Fruit fly (Drosophila melanogaster) whole organism, embryonic: ENCODE results near the gene melt.

ENCODE experiments used
- Blimp-1 ChIP-seq: fragments of 200-800 bp; sonication (Bioruptor generic); optimal IDR thresholded peaks from 3 replicates; lab custom pipeline; 2018; ENCODE audit warnings: missing biosample characterization, missing genetic modification characterization, mild to moderate bottlenecking, moderate library complexity, missing genetic modification reagents
- CG1024 ChIP-seq: fragments of 200-800 bp; sonication (Bioruptor generic); IDR thresholded peaks from 2 replicates; pipeline ENCODE4 v1.3.6; 2022; ENCODE audit warnings: missing biosample characterization, missing genetic modification characterization
- CG10274 ChIP-seq: fragments of 200-800 bp; sonication (Bioruptor generic); optimal IDR thresholded peaks from 3 replicates; lab custom pipeline; 2017; ENCODE audit warnings: missing biosample characterization, mild to moderate bottlenecking, missing genetic modification characterization
- CG1233 ChIP-seq: fragments of 200-800 bp; sonication (Bioruptor generic); optimal IDR thresholded peaks from 4 replicates; lab custom pipeline; 2018; ENCODE audit warnings: missing biosample characterization, mild to moderate bottlenecking, missing genetic modification characterization
- CG13296 ChIP-seq: fragments of 200-800 bp; sonication (Bioruptor generic); optimal IDR thresholded peaks from 3 replicates; lab custom pipeline; 2018; ENCODE audit warnings: missing biosample characterization, mild to moderate bottlenecking, missing genetic modification characterization
- CG16779 ChIP-seq: fragments of 200-800 bp; sonication (Bioruptor generic); IDR thresholded peaks from 2 replicates; pipeline ENCODE4 v1.3.6; 2022; ENCODE audit warnings: missing biosample characterization, missing genetic modification characterization
- CG17359 ChIP-seq: fragments of 200-800 bp; sonication (Bioruptor generic); optimal IDR thresholded peaks from 3 replicates; lab custom pipeline; 2018; ENCODE audit warnings: missing biosample characterization, mild to moderate bottlenecking, missing genetic modification characterization, moderate library complexity
- CG17385 ChIP-seq: fragments of 200-800 bp; sonication (Bioruptor generic); optimal IDR thresholded peaks from 3 replicates; lab custom pipeline; 2018; ENCODE audit warnings: missing biosample characterization, mild to moderate bottlenecking, missing genetic modification characterization
- CG2678 ChIP-seq: fragments of 200-800 bp; sonication (Bioruptor generic); optimal IDR thresholded peaks from 3 replicates; lab custom pipeline; 2019; ENCODE audit warnings: missing biosample characterization, mild to moderate bottlenecking, missing genetic modification characterization, moderate library complexity
- CG31365 ChIP-seq: fragments of 200-800 bp; sonication (Bioruptor generic); optimal IDR thresholded peaks from 2 replicates; lab custom pipeline; 2018; ENCODE audit warnings: missing biosample characterization, mild to moderate bottlenecking, missing genetic modification characterization
- CG3281 ChIP-seq: fragments of 200-800 bp; sonication (Bioruptor generic); optimal IDR thresholded peaks from 3 replicates; lab custom pipeline; 2017; ENCODE audit warnings: missing biosample characterization, mild to moderate bottlenecking, missing genetic modification characterization
- CG3838 ChIP-seq: fragments of 200-800 bp; sonication (Bioruptor generic); optimal IDR thresholded peaks from 3 replicates; lab custom pipeline; 2016; ENCODE audit warnings: missing biosample characterization, missing genetic modification characterization
- CG6689 ChIP-seq: fragments of 200-800 bp; sonication (Bioruptor generic); IDR thresholded peaks from 2 replicates; pipeline ENCODE4 v1.3.6; 2022; ENCODE audit warnings: missing biosample characterization, missing genetic modification characterization
- CG6791 ChIP-seq: fragments of 200-800 bp; sonication (Bioruptor generic); IDR thresholded peaks from 3 replicates; pipeline ENCODE4 v1.3.6; 2022; ENCODE audit warnings: missing biosample characterization, missing genetic modification characterization; ENCODE audit not compliant: partially characterized antibody
- CG6854 ChIP-seq: fragments of 200-800 bp; sonication (Bioruptor generic); optimal IDR thresholded peaks from 3 replicates; lab custom pipeline; 2017; ENCODE audit warnings: missing biosample characterization, mild to moderate bottlenecking, missing genetic modification characterization
- CG7987 ChIP-seq: fragments of 200-800 bp; sonication (Bioruptor generic); optimal IDR thresholded peaks from 2 replicates; lab custom pipeline; 2018; ENCODE audit warnings: missing biosample characterization, mild to moderate bottlenecking, missing genetic modification characterization, moderate library complexity
- CG9876 ChIP-seq: fragments of 200-800 bp; sonication (Bioruptor generic); optimal IDR thresholded peaks from 2 replicates; lab custom pipeline; 2016; ENCODE audit warnings: missing biosample characterization, missing genetic modification characterization
- Chrac-16 ChIP-seq: fragments of 200-800 bp; sonication (Bioruptor generic); optimal IDR thresholded peaks from 3 replicates; lab custom pipeline; 2016; ENCODE audit warnings: missing biosample characterization, missing genetic modification characterization
- CkIIα-i1 ChIP-seq: fragments of 200-800 bp; sonication (Bioruptor generic); IDR thresholded peaks from 2 replicates; pipeline ENCODE4 v1.3.6; 2022; ENCODE audit warnings: missing biosample characterization, missing genetic modification characterization
- D19B ChIP-seq: fragments of 200-800 bp; sonication (Bioruptor generic); optimal IDR thresholded peaks from 2 replicates; lab custom pipeline; 2017; ENCODE audit warnings: missing biosample characterization, mild to moderate bottlenecking, missing genetic modification characterization
- Dek ChIP-seq: fragments of 200-800 bp; sonication (Bioruptor generic); optimal IDR thresholded peaks from 3 replicates; lab custom pipeline; 2019; ENCODE audit warnings: missing biosample characterization, mild to moderate bottlenecking, missing genetic modification characterization, moderate library complexity
- Dip2 ChIP-seq: fragments of 200-800 bp; sonication (Bioruptor generic); IDR thresholded peaks from 2 replicates; pipeline ENCODE4 v1.3.6; 2022; ENCODE audit warnings: missing biosample characterization, missing genetic modification characterization
- Dip3 ChIP-seq: fragments of 200-800 bp; sonication (Bioruptor generic); optimal IDR thresholded peaks from 3 replicates; lab custom pipeline; 2016; ENCODE audit warnings: missing biosample characterization, missing genetic modification characterization
- Drgx ChIP-seq: fragments of 200-800 bp; sonication (Bioruptor generic); IDR thresholded peaks from 2 replicates; pipeline ENCODE4 v1.3.6; 2022; ENCODE audit warnings: missing biosample characterization, missing genetic modification characterization
- Ets65A ChIP-seq: fragments of 200-800 bp; sonication (Bioruptor generic); peaks from one replicate; lab custom pipeline; 2016; ENCODE audit warnings: missing biosample characterization, missing genetic modification characterization
- HLH3B ChIP-seq: fragments of 200-800 bp; sonication (Bioruptor generic); IDR thresholded peaks from 2 replicates; pipeline ENCODE4 v1.3.6; 2022; ENCODE audit warnings: missing biosample characterization, missing genetic modification characterization
- Neu2 ChIP-seq: fragments of 200-800 bp; sonication (Bioruptor generic); optimal IDR thresholded peaks from 3 replicates; lab custom pipeline; 2016; ENCODE audit warnings: missing biosample characterization, missing genetic modification characterization, borderline replicate concordance
- Oaz ChIP-seq: fragments of 200-800 bp; sonication (Bioruptor generic); IDR thresholded peaks from 2 replicates; pipeline ENCODE4 v1.3.6; 2022; ENCODE audit warnings: missing biosample characterization, missing genetic modification characterization
- Ptx1 ChIP-seq: fragments of 200-800 bp; sonication (Bioruptor generic); IDR thresholded peaks from 2 replicates; pipeline ENCODE4 v1.3.6; 2022; ENCODE audit warnings: missing biosample characterization, missing genetic modification characterization
- Sox102F ChIP-seq: fragments of 200-800 bp; sonication (Bioruptor generic); optimal IDR thresholded peaks from 2 replicates; lab custom pipeline; 2018; ENCODE audit warnings: missing biosample characterization, mild to moderate bottlenecking, missing genetic modification characterization, moderate library complexity
- Sry-δ ChIP-seq: fragments of 200-800 bp; sonication (Bioruptor generic); optimal IDR thresholded peaks from 2 replicates; lab custom pipeline; 2016; ENCODE audit warnings: missing biosample characterization, missing genetic modification characterization
- Taf1 ChIP-seq: fragments of 200-800 bp; sonication (Bioruptor generic); IDR thresholded peaks from 2 replicates; pipeline ENCODE4 v1.3.6; 2022; ENCODE audit warnings: missing biosample characterization, missing genetic modification characterization
- ac ChIP-seq: fragments of 200-800 bp; sonication (Bioruptor generic); optimal IDR thresholded peaks from 3 replicates; lab custom pipeline; 2017; ENCODE audit warnings: missing biosample characterization, mild to moderate bottlenecking, missing genetic modification characterization
- fd102C ChIP-seq: fragments of 200-800 bp; sonication (Bioruptor generic); optimal IDR thresholded peaks from 2 replicates; lab custom pipeline; 2018; ENCODE audit warnings: missing biosample characterization, mild to moderate bottlenecking, missing genetic modification characterization, moderate library complexity
- gce ChIP-seq: fragments of 200-800 bp; sonication (Bioruptor generic); IDR thresholded peaks from 3 replicates; pipeline ENCODE4 v1.3.6; 2022; ENCODE audit warnings: missing biosample characterization, missing genetic modification characterization
- gro ChIP-seq: fragments of 200-800 bp; sonication (Bioruptor generic); optimal IDR thresholded peaks from 2 replicates; lab custom pipeline; 2016; ENCODE audit warnings: missing biosample characterization, missing genetic modification characterization
- gsb-n ChIP-seq: fragments of 200-800 bp; sonication (Bioruptor generic); optimal IDR thresholded peaks from 3 replicates; lab custom pipeline; 2018; ENCODE audit warnings: missing biosample characterization, mild to moderate bottlenecking, missing genetic modification characterization
- lab ChIP-seq: fragments of 200-800 bp; sonication (Bioruptor generic); optimal IDR thresholded peaks from 3 replicates; lab custom pipeline; 2017; ENCODE audit warnings: missing biosample characterization, missing genetic modification characterization, mild to moderate bottlenecking, moderate library complexity, missing genetic modification reagents
- lbe ChIP-seq: fragments of 200-800 bp; sonication (Bioruptor generic); optimal IDR thresholded peaks from 2 replicates; lab custom pipeline; 2016; ENCODE audit warnings: missing biosample characterization, mild to moderate bottlenecking, missing genetic modification characterization
- nerfin-1 ChIP-seq: fragments of 200-800 bp; sonication (Bioruptor generic); optimal IDR thresholded peaks from 3 replicates; lab custom pipeline; 2019; ENCODE audit warnings: missing biosample characterization, mild to moderate bottlenecking, missing genetic modification characterization, moderate library complexity
- p53 ChIP-seq: fragments of 200-800 bp; sonication (Bioruptor generic); optimal IDR thresholded peaks from 2 replicates; lab custom pipeline; 2016; ENCODE audit warnings: missing biosample characterization, missing genetic modification characterization
- ro ChIP-seq: fragments of 200-800 bp; sonication (Bioruptor generic); IDR thresholded peaks from 2 replicates; pipeline ENCODE4 v1.3.6; 2022; ENCODE audit warnings: missing biosample characterization, missing genetic modification characterization
- salm ChIP-seq: fragments of 200-800 bp; sonication (Bioruptor generic); optimal IDR thresholded peaks from 2 replicates; lab custom pipeline; 2018; ENCODE audit warnings: missing biosample characterization, mild to moderate bottlenecking, missing genetic modification characterization
- scrt ChIP-seq: fragments of 200-800 bp; sonication (Bioruptor generic); optimal IDR thresholded peaks from 2 replicates; lab custom pipeline; 2018; ENCODE audit warnings: missing biosample characterization, mild to moderate bottlenecking, missing genetic modification characterization, moderate library complexity
- slp2 ChIP-seq: fragments of 200-800 bp; sonication (Bioruptor generic); optimal IDR thresholded peaks from 2 replicates; lab custom pipeline; 2016; ENCODE audit warnings: missing biosample characterization, missing genetic modification characterization
- toy ChIP-seq: fragments of 200-800 bp; sonication (Bioruptor generic); IDR thresholded peaks from 2 replicates; pipeline ENCODE4 v1.3.6; 2022; ENCODE audit warnings: missing biosample characterization, missing genetic modification characterization
- ttk ChIP-seq: fragments of 200-800 bp; sonication (Bioruptor generic); IDR thresholded peaks from 2 replicates; pipeline ENCODE4 v2.1.2; 2022; ENCODE audit warnings: missing biosample characterization, missing genetic modification characterization
- yki ChIP-seq: fragments of >200 bp; optimal IDR thresholded peaks from 3 replicates; lab custom pipeline; 2018

Gene melt

DNA sequence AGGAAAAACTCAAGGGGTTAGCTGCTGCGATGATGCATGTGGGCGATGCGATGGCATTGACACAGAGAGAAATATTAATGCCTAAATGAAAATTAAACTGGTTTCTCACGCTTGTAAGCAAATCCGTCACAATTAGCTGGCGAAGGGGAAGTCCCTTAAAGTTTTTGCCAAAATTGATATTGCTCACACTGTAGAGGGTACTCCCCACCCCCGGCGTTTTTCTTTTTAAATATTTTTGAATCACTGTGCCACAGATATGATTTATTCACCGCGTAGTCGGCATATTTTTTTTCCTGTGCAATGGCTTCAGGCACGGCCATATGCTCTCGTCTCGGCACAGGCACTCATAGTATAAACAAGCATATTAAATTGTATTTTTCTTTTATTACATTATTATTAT, 47.0 kb upstream of the melt start (continued):
- TF ChIP-seq CG3281 (GFP tag; lab: Kevin White, UChicago) (no peak), p53 (GFP tag; lab: Kevin White, UChicago) (no peak), Taf1 (GFP tag; lab: Robert Waterston, UW) (no peak), Sry-δ (GFP tag; lab: Kevin White, UChicago) (no peak), CG2678 (tag; lab: Kevin White, UChicago) (peak; percentile 21), ro (no peak), scrt (GFP tag; lab: Kevin White, UChicago) (no peak), CG6689 (0 out of 2 replicates have a peak, but pooled peaks have one; percentile 32), Drgx (GFP tag; lab: Robert Waterston, UW) (no peak)
- TF ChIP-seq, all 482 proteins: peak for 33

DNA sequence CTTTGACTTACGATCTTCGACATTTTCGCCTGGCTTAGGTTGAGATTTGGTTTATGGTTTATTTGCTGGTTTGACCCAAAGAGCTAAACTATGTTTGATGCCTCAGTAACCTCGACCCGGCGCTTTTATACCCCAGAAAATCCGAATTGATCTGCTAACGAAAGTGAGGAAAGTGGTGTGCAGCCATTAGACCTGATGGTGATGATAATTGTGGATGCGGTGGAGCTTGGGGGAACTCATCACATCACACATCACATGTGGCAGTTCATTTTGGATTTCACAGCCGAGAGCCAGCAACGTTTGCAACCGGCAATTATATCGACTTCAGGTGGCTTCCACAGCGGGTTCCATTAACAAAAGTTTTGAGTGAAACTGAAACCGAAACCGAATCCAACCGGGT, 45.6 kb upstream of the melt start, which contains the start of gene Cpr65Eb:
Gene Cpr65Eb (minus strand): TSS at position 101 of the 400 bp plus-strand sequence.
- TF ChIP-seq CG13296 (GFP tag; lab: Kevin White, UChicago) (no peak), Oaz (GFP tag; lab: Robert Waterston, UW) (0 out of 2 replicates have a peak, but pooled peaks have one; percentile 11), CG7987 (GFP tag; lab: Kevin White, UChicago) (no peak), Ets65A (GFP tag; lab: Kevin White, UChicago) (peak; percentile 5), Blimp-1 (GFP tag; lab: Kevin White, UChicago) (peak; percentile 30)

DNA sequence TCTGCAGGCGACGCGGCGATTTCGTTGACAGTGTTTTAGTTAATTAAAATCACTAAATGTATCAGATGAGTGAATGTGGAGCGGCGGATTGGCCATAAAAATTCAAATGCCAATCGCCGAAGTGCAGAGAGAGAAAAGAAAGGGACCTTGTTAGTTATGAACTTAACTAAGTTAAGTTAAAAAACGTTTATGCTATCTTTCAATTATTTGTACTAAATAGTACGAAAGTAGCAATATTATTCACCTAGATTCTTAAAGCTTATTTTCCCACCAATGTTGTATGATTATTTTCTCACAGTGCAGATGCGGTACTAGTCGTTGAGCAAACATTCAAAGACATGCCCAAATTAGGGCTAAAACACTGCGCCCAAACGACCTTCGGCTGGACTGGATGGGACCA, 43.6 kb upstream of the melt start:
- TF ChIP-seq gro (GFP tag; lab: Kevin White, UChicago): peak; percentile 19
- TF ChIP-seq CG3838 (GFP tag; lab: Kevin White, UChicago): no peak
- TF ChIP-seq CG6854 (GFP tag; lab: Kevin White, UChicago): peak; percentile 22
- TF ChIP-seq Ptx1 (GFP tag; lab: Robert Waterston, UW): peak; percentile 76
- TF ChIP-seq HLH3B (GFP tag; lab: Robert Waterston, UW): peak; percentile 74
- no peak for TF ChIP-seq CG10274 (GFP tag; lab: Kevin White, UChicago)
- TF ChIP-seq CG9876 (GFP tag; lab: Kevin White, UChicago): no peak
- TF ChIP-seq Sox102F (GFP tag; lab: Kevin White, UChicago): peak; percentile 74
- peak; percentile 9 for TF ChIP-seq CG31365 (tag; lab: Kevin White, UChicago)
- peak; percentile 47; the same call in 1 of the 3 replicates for TF ChIP-seq gce (GFP tag; lab: Robert Waterston, UW)
- no peak for TF ChIP-seq D19B (GFP tag; lab: Kevin White, UChicago)
- TF ChIP-seq CkIIα-i1: no peak
- no peak for TF ChIP-seq lbe
- no peak for TF ChIP-seq toy (GFP tag; lab: Robert Waterston, UW)
- peak; percentile 78 for TF ChIP-seq CG6689
- no peak for TF ChIP-seq Neu2
- TF ChIP-seq ttk: peak; percentile 79
- TF ChIP-seq nerfin-1 (tag; lab: Kevin White, UChicago): peak; percentile 80
- TF ChIP-seq CG17385 (GFP tag; lab: Kevin White, UChicago): peak; percentile 52
- no peak for TF ChIP-seq Dek (tag; lab: Kevin White, UChicago)
- peak; percentile 47; the same call in 1 of the 2 replicates for TF ChIP-seq CG1024 (GFP tag; lab: Robert Waterston, UW)
- TF ChIP-seq fd102C (GFP tag; lab: Kevin White, UChicago): no peak
- TF ChIP-seq lab (GFP tag; lab: Kevin White, UChicago): peak; percentile 78
- no peak for TF ChIP-seq CG6791 (GFP tag; lab: Robert Waterston, UW)
- no peak for TF ChIP-seq Dip3
- TF ChIP-seq slp2: no peak
- TF ChIP-seq salm (tag; lab: Kevin White, UChicago): peak; percentile 53
- peak; percentile 25 for TF ChIP-seq Chrac-16 (GFP tag; lab: Kevin White, UChicago)
- TF ChIP-seq CG16779 (GFP tag; lab: Robert Waterston, UW): no peak
- TF ChIP-seq CG1233: peak; percentile 33
- TF ChIP-seq ac: no peak
- no peak for TF ChIP-seq Dip2 (GFP tag; lab: Robert Waterston, UW)
- TF ChIP-seq gsb-n: peak; percentile 5
- TF ChIP-seq CG17359 (tag; lab: Kevin White, UChicago): peak; percentile 80
- TF ChIP-seq yki (lab: Kevin White, UChicago): no peak
